Worm (Caenorhabditis elegans) whole organism, L4 larva: ENCODE measurements around the gene sru-1.

Experiments
- D1046.2 ChIP-seq: fragments of 200-800 bp; sonication (Bioruptor generic); IDR thresholded peaks from 2 replicates; pipeline ENCODE4 v1.3.6; 2022; ENCODE audit warnings: missing genetic modification characterization, missing compliant biosample characterization
- F44E2.7 ChIP-seq: fragments of 200-800 bp; sonication (Bioruptor generic); IDR thresholded peaks from 2 replicates; pipeline ENCODE4 v2.1.2; 2022; ENCODE audit warnings: missing genetic modification characterization, missing compliant biosample characterization
- F49E8.2 ChIP-seq: sonication (generic microtip); optimal IDR thresholded peaks from 2 replicates; lab custom pipeline; 2016; ENCODE audit warnings: missing compliant biosample characterization, mild to moderate bottlenecking, missing genetic modification characterization, borderline replicate concordance
- R02D3.7 ChIP-seq: fragments of 150-350 bp; sonication (generic microtip); optimal IDR thresholded peaks from 3 replicates; lab custom pipeline; 2014; ENCODE audit warnings: missing biosample characterization, missing genetic modification characterization
- T26A8.4 ChIP-seq: fragments of 200-800 bp; sonication (Bioruptor generic); IDR thresholded peaks from 2 replicates; pipeline ENCODE4 v1.3.6; 2022; ENCODE audit warnings: missing genetic modification characterization, missing compliant biosample characterization
- Y48G9A.11 ChIP-seq: fragments of 200-800 bp; sonication (Bioruptor generic); IDR thresholded peaks from 2 replicates; pipeline ENCODE4 v1.3.6; 2022; ENCODE audit warnings: missing genetic modification reagents, missing genetic modification characterization, missing compliant biosample characterization
- Y5F2A.4 ChIP-seq: fragments of 200-800 bp; sonication (Bioruptor generic); optimal IDR thresholded peaks from 2 replicates; lab custom pipeline; 2018; ENCODE audit warnings: mild to moderate bottlenecking, missing genetic modification characterization, missing compliant biosample characterization
- aha-1 ChIP-seq: fragments of 150-350 bp; peaks from one replicate; lab custom pipeline; 2014; ENCODE audit warnings: missing biosample characterization, missing genetic modification characterization
- arid-1 ChIP-seq: fragments of 200-800 bp; sonication (Bioruptor generic); conservative IDR thresholded peaks from 2 replicates; pipeline ENCODE4 v1.3.6; 2022; ENCODE audit warnings: missing genetic modification reagents, missing genetic modification characterization, missing compliant biosample characterization
- attf-4 ChIP-seq: sonication (generic microtip); optimal IDR thresholded peaks from 3 replicates; lab custom pipeline; 2017; ENCODE audit warnings: missing biosample characterization, missing genetic modification characterization
- ceh-32 ChIP-seq: sonication (generic microtip); optimal IDR thresholded peaks from 2 replicates; lab custom pipeline; 2016; ENCODE audit warnings: mild to moderate bottlenecking, missing genetic modification characterization, missing compliant biosample characterization; ENCODE audit not compliant: poor library complexity
- ceh-44 ChIP-seq: fragments of 200-800 bp; sonication (Bioruptor generic); IDR thresholded peaks from 2 replicates; pipeline ENCODE4 v1.3.6; 2022; ENCODE audit warnings: missing genetic modification reagents, missing genetic modification characterization, missing compliant biosample characterization
- ceh-62 ChIP-seq: sonication (generic microtip); optimal IDR thresholded peaks from 2 replicates; lab custom pipeline; 2017; ENCODE audit warnings: missing biosample characterization, missing genetic modification characterization
- cey-2 ChIP-seq: sonication (generic microtip); optimal IDR thresholded peaks from 3 replicates; lab custom pipeline; 2017; ENCODE audit warnings: missing genetic modification characterization, mild to moderate bottlenecking, missing compliant biosample characterization, antibody characterized with exemption, borderline replicate concordance; ENCODE audit not compliant: insufficient read depth
- daf-12 ChIP-seq: fragments of 150-350 bp; optimal IDR thresholded peaks from 2 replicates; lab custom pipeline; 2014; ENCODE audit warnings: missing biosample characterization, missing genetic modification reagents, missing genetic modification characterization
- daf-16 ChIP-seq, 3 experiments: sonication (generic microtip); optimal IDR thresholded peaks; 2 replicates each; lab custom pipeline; 2016 to 2017; ENCODE audit warnings: missing genetic modification characterization in 3 of 3, missing genetic modification reagents in 3 of 3, mild to moderate bottlenecking in 2 of 3, missing compliant biosample characterization in 2 of 3, missing biosample characterization in 1 of 3, moderate library complexity in 1 of 3
- daf-8 ChIP-seq: fragments of 200-800 bp; sonication (Bioruptor generic); IDR thresholded peaks from 2 replicates; pipeline ENCODE4 v1.3.6; 2022; ENCODE audit warnings: missing genetic modification characterization, missing compliant biosample characterization
- dmd-9 ChIP-seq: fragments of 200-800 bp; sonication (Bioruptor generic); IDR thresholded peaks from 2 replicates; pipeline ENCODE4 v1.3.6; 2022; ENCODE audit warnings: missing genetic modification reagents, missing genetic modification characterization, missing compliant biosample characterization
- duxl-1 ChIP-seq: sonication (generic microtip); optimal IDR thresholded peaks from 2 replicates; lab custom pipeline; 2016; ENCODE audit warnings: mild to moderate bottlenecking, missing genetic modification characterization, moderate library complexity, missing compliant biosample characterization; ENCODE audit not compliant: poor library complexity
- egl-43 ChIP-seq: fragments of 200-800 bp; sonication (Bioruptor generic); IDR thresholded peaks from 2 replicates; pipeline ENCODE4 v1.3.6; 2022; ENCODE audit warnings: missing genetic modification reagents, missing genetic modification characterization, missing compliant biosample characterization
- gei-8 ChIP-seq: fragments of 200-800 bp; sonication (Bioruptor generic); optimal IDR thresholded peaks from 2 replicates; lab custom pipeline; 2018; ENCODE audit warnings: mild to moderate bottlenecking, missing genetic modification characterization, missing compliant biosample characterization
- hlh-30 ChIP-seq: sonication (generic microtip); optimal IDR thresholded peaks from 2 replicates; lab custom pipeline; 2017; ENCODE audit warnings: antibody characterized with exemption, mild to moderate bottlenecking, missing genetic modification characterization, missing compliant biosample characterization; ENCODE audit not compliant: insufficient read depth
- jun-1 ChIP-seq: fragments of 150-350 bp; optimal IDR thresholded peaks from 2 replicates; lab custom pipeline; 2014; ENCODE audit warnings: missing biosample characterization, missing genetic modification reagents, missing genetic modification characterization
- lin-13 ChIP-seq: fragments of 150-350 bp; optimal IDR thresholded peaks from 2 replicates; lab custom pipeline; 2014; ENCODE audit warnings: missing biosample characterization, missing genetic modification reagents, missing genetic modification characterization
- lin-38 ChIP-seq: fragments of 200-800 bp; sonication (Bioruptor generic); IDR thresholded peaks from 2 replicates; pipeline ENCODE4 v1.3.6; 2022; ENCODE audit warnings: missing genetic modification reagents, missing genetic modification characterization, missing compliant biosample characterization
- lin-39 ChIP-seq: fragments of 150-350 bp; optimal IDR thresholded peaks from 2 replicates; lab custom pipeline; 2014; ENCODE audit warnings: missing biosample characterization, missing genetic modification reagents, missing genetic modification characterization
- lir-3 ChIP-seq: sonication (generic microtip); optimal IDR thresholded peaks from 2 replicates; lab custom pipeline; 2016; ENCODE audit warnings: mild to moderate bottlenecking, missing genetic modification characterization, missing compliant biosample characterization
- lsy-2 ChIP-seq, 2 experiments: fragments of 150-350 bp in 1 of 2; sonication (generic microtip) in 1 of 2; optimal IDR thresholded peaks; 2 replicates each; lab custom pipeline; 2014 to 2017; ENCODE audit warnings: missing biosample characterization in 2 of 2, missing genetic modification characterization in 2 of 2
- mep-1 ChIP-seq: fragments of 150-350 bp; sonication (generic microtip); optimal IDR thresholded peaks from 3 replicates; lab custom pipeline; 2014; ENCODE audit warnings: missing biosample characterization, missing genetic modification characterization
- mxl-3 ChIP-seq: fragments of 200-800 bp; sonication (Bioruptor generic); optimal IDR thresholded peaks from 2 replicates; lab custom pipeline; 2018; ENCODE audit warnings: mild to moderate bottlenecking, missing genetic modification characterization, missing compliant biosample characterization
- nhr-102 ChIP-seq: sonication (generic microtip); optimal IDR thresholded peaks from 2 replicates; lab custom pipeline; 2016; ENCODE audit warnings: mild to moderate bottlenecking, missing genetic modification characterization, moderate library complexity, missing compliant biosample characterization
- nhr-111 ChIP-seq: fragments of 200-800 bp; sonication (Bioruptor generic); optimal IDR thresholded peaks from 2 replicates; lab custom pipeline; 2018; ENCODE audit warnings: mild to moderate bottlenecking, missing genetic modification characterization, missing compliant biosample characterization
- nhr-25 ChIP-seq: sonication (generic microtip); optimal IDR thresholded peaks from 2 replicates; lab custom pipeline; 2017; ENCODE audit warnings: missing genetic modification characterization, mild to moderate bottlenecking, missing compliant biosample characterization, antibody characterized with exemption, moderate library complexity, borderline replicate concordance; ENCODE audit not compliant: insufficient read depth
- nhr-28 ChIP-seq: fragments of 150-350 bp; optimal IDR thresholded peaks from 2 replicates; lab custom pipeline; 2014; ENCODE audit warnings: missing biosample characterization, missing genetic modification characterization
- nhr-41 ChIP-seq: fragments of 200-800 bp; sonication (Bioruptor generic); IDR thresholded peaks from 2 replicates; pipeline ENCODE4 v1.3.6; 2022; ENCODE audit warnings: missing genetic modification reagents, missing genetic modification characterization, missing compliant biosample characterization
- nhr-48 ChIP-seq: sonication (generic microtip); optimal IDR thresholded peaks from 2 replicates; lab custom pipeline; 2016; ENCODE audit warnings: mild to moderate bottlenecking, missing genetic modification characterization, missing compliant biosample characterization
- nhr-76 ChIP-seq: fragments of 150-350 bp; optimal IDR thresholded peaks from 2 replicates; lab custom pipeline; 2014; ENCODE audit warnings: missing biosample characterization, missing genetic modification characterization
- nhr-77 ChIP-seq: fragments of 150-350 bp; optimal IDR thresholded peaks from 2 replicates; lab custom pipeline; 2014; ENCODE audit warnings: missing biosample characterization, missing genetic modification characterization
- pha-4 ChIP-seq, 2 experiments: fragments of 150-350 bp in 1 of 2; fragments of 200-800 bp in 1 of 2; sonication (Bioruptor generic) in 1 of 2; IDR thresholded peaks in 1 of 2; optimal IDR thresholded peaks in 1 of 2; 2 replicates each; pipeline versions ENCODE4 v1.3.6 to Lab custom; 2014 to 2022; ENCODE audit warnings: missing genetic modification characterization in 2 of 2, missing genetic modification reagents in 2 of 2, missing biosample characterization in 1 of 2, missing compliant biosample characterization in 1 of 2
- pqm-1 ChIP-seq: sonication (generic microtip); optimal IDR thresholded peaks from 2 replicates; lab custom pipeline; 2017; ENCODE audit warnings: missing biosample characterization, missing genetic modification characterization
- spr-3 ChIP-seq: fragments of 200-800 bp; sonication (Bioruptor generic); optimal IDR thresholded peaks from 2 replicates; lab custom pipeline; 2018; ENCODE audit warnings: mild to moderate bottlenecking, missing genetic modification characterization, missing compliant biosample characterization
- tra-1 ChIP-seq: fragments of 200-800 bp; sonication (Bioruptor generic); IDR thresholded peaks from 2 replicates; pipeline ENCODE4 v1.3.6; 2022; ENCODE audit warnings: missing genetic modification reagents, missing genetic modification characterization, missing compliant biosample characterization
- unc-130 ChIP-seq: sonication (generic microtip); optimal IDR thresholded peaks from 2 replicates; lab custom pipeline; 2016; ENCODE audit warnings: missing genetic modification reagents, missing genetic modification characterization, missing compliant biosample characterization
- unc-39 ChIP-seq: sonication (generic microtip); optimal IDR thresholded peaks from 2 replicates; lab custom pipeline; 2017; ENCODE audit warnings: missing biosample characterization, missing genetic modification characterization
- vab-7 ChIP-seq: fragments of 200-800 bp; sonication (Bioruptor generic); IDR thresholded peaks from 2 replicates; pipeline ENCODE4 v1.3.6; 2022; ENCODE audit warnings: missing genetic modification reagents, missing genetic modification characterization, missing compliant biosample characterization
- zfp-2 ChIP-seq: sonication (generic microtip); optimal IDR thresholded peaks from 2 replicates; lab custom pipeline; 2016; ENCODE audit warnings: mild to moderate bottlenecking, missing genetic modification characterization, missing compliant biosample characterization
- zfp-3 ChIP-seq: fragments of 200-800 bp; sonication (Bioruptor generic); conservative IDR thresholded peaks from 2 replicates; pipeline ENCODE4 v1.3.6; 2022; ENCODE audit warnings: missing genetic modification reagents, missing genetic modification characterization, missing compliant biosample characterization
- ztf-11 ChIP-seq: fragments of 150-350 bp; optimal IDR thresholded peaks from 2 replicates; lab custom pipeline; 2014; ENCODE audit warnings: missing biosample characterization, missing genetic modification characterization

sru-1 gene

DNA sequence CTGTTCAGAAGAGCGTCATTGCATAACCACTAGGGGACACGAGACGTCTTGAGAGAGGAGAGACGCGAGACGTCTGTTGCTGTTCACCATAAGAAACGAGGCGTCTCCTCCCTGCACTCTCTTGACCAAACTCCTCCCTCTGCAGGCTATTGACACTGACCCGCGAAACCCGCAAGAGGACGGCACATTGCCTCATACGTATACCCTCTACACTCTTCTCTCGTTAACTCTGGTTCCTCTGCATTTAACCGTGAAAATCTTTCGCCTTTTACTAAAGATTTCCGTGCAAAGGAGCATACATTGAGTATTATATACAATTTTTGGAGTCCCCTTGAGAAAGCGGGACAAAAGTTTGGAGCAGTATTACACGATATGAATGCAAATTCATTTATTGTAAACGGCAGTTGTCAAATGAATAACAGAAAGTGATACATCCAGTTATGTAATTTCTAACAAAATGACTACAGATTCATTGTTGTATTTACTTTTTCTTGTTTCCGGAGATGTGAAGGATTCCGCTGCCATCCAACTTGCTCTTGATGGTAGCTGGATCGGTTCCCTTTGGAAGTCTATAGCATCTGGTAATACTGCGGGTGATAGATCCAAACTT lies 43.9 kb upstream of the sru-1 start (continued):
- TF ChIP-seq nhr-48 (tag; lab: Kevin White, UChicago) (peak; percentile 85), arid-1 (GFP tag; lab: Robert Waterston, UW) (peak; percentile 74), daf-12 (no peak), lin-39 (tag; lab: Kevin White, UChicago) (no peak), zfp-2 (tag; lab: Kevin White, UChicago) (peak; percentile 56), R02D3.7 (no peak), attf-4 (tag; lab: Kevin White, UChicago) (no peak), daf-8 (no peak), F49E8.2 (tag; lab: Kevin White, UChicago) (peak; percentile 86), nhr-76 (tag; lab: Kevin White, UChicago) (no peak), lir-3 (tag; lab: Kevin White, UChicago) (no peak), lin-13 (GFP tag; lab: Kevin White, UChicago) (peak; percentile 91), lsy-2 (tag; optimal IDR thresholded peaks at IDR 0.05; lab: Kevin White, UChicago) (peak; percentile 75 to 93), spr-3 (peak; percentile 55), mep-1 (tag; lab: Kevin White, UChicago) (peak; percentile 97), ceh-32 (tag; lab: Kevin White, UChicago) (peak; percentile 53), vab-7 (GFP tag; lab: Robert Waterston, UW) (no peak; the same call in 1 of the 2 replicates), aha-1 (peak; percentile 91), T26A8.4 (GFP tag; lab: Robert Waterston, UW) (peak; percentile 93), lin-38 (GFP tag; lab: Robert Waterston, UW) (peak; percentile 86), tra-1 (GFP tag; lab: Robert Waterston, UW) (peak; percentile 39; the same call in 1 of the 2 replicates), ceh-44 (GFP tag; lab: Robert Waterston, UW) (0 out of 2 replicates have a peak, but pooled peaks have one; percentile 47), jun-1 (tag; lab: Kevin White, UChicago) (peak; percentile 85), ztf-11 (no peak), unc-130 (GFP tag; lab: Kevin White, UChicago) (peak; percentile 78), dmd-9 (GFP tag; lab: Robert Waterston, UW) (no peak), daf-16 (GFP tag; optimal IDR thresholded peaks at IDR 0.05; lab: Kevin White, UChicago) (peak; percentile 35 to 87), daf-16 (tag; optimal IDR thresholded peaks at IDR 0.05; lab: Kevin White, UChicago) (peak; percentile 98), egl-43 (peak; percentile 84), pqm-1 (tag; lab: Kevin White, UChicago) (no peak), nhr-102 (tag; lab: Kevin White, UChicago) (peak; percentile 87), D1046.2 (GFP tag; lab: Robert Waterston, UW) (no peak), F44E2.7 (GFP tag; lab: Robert Waterston, UW) (no peak), Y5F2A.4 (GFP tag; lab: Kevin White, UChicago) (peak; percentile 9), nhr-77 (tag; lab: Kevin White, UChicago) (peak; percentile 88), nhr-25 (tag; lab: Kevin White, UChicago) (peak; percentile 95), hlh-30 (tag; lab: Kevin White, UChicago) (peak; percentile 90), unc-39 (no peak), nhr-41 (GFP tag; lab: Robert Waterston, UW) (no peak), zfp-3 (GFP tag; lab: Robert Waterston, UW) (peak; percentile 86), nhr-111 (GFP tag; lab: Kevin White, UChicago) (no peak), mxl-3 (peak; percentile 77), nhr-28 (tag; lab: Kevin White, UChicago) (peak; percentile 88), pha-4 (GFP tag; IDR thresholded peaks at IDR 0.05; lab: Robert Waterston, UW) (peak; percentile 68), pha-4 (tag; optimal IDR thresholded peaks at IDR 0.05; lab: Kevin White, UChicago) (peak; percentile 74), gei-8 (GFP tag; lab: Kevin White, UChicago) (peak; percentile 80), duxl-1 (tag; lab: Kevin White, UChicago) (peak; percentile 84), Y48G9A.11 (GFP tag; lab: Robert Waterston, UW) (peak; percentile 67), cey-2 (no peak), ceh-62 (tag; lab: Kevin White, UChicago) (no peak)
